Worm (Caenorhabditis elegans): ENCODE measurements around the gene B0034.1.

DNA sequence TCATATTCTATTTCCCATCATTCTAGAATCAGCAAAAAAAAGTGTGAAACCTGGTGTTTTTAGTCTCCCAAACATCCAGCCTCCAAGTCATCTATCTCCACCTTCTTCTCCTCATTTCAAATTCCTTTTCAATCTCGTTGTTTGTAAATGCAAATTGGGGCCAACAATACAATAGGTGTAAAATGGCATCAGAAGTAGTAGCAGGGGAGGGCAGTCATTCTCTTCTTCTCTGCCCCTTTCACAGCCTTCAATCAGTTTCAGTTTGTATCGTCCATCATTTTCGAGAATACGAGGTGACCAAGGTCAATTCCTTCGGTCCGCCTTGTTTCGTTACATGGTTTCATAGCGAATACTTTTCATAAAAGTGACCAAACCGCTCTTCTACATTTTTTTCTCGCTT is 1.2 kb downstream of the B0034.1 start, which contains the start of gene B0034.4:
- TF ChIP-seq R02D3.7 (tag; optimal IDR thresholded peaks at IDR 0.05) (no peak), zfp-3 (GFP tag; conservative IDR thresholded peaks at IDR 0.05) (no peak), pha-4 (GFP tag; IDR thresholded peaks at IDR 0.05) (no peak), pha-4 (tag; optimal IDR thresholded peaks at IDR 0.05) (no peak), F37D6.2 (tag; optimal IDR thresholded peaks at IDR 0.05) (no peak), mxl-2 (GFP tag; conservative IDR thresholded peaks at IDR 0.05) (no peak), nhr-11 (tag; optimal IDR thresholded peaks at IDR 0.05) (no peak), unc-62 (GFP tag; optimal IDR thresholded peaks at IDR 0.05 in 1 of 2) (peak in 1 of 2 experiments; percentile 96), unc-62 (tag; optimal IDR thresholded peaks at IDR 0.05) (no peak), hlh-11 (tag; optimal IDR thresholded peaks at IDR 0.05) (no peak), Y105C5A.15 (GFP tag; IDR thresholded peaks at IDR 0.05) (no peak)
